Fruit fly (Drosophila melanogaster): ENCODE data around the gene Tgs1.

- TF ChIP-seq fkh (GFP tag; optimal IDR thresholded peaks at IDR 0.05) (no peak), CG6854 (GFP tag; optimal IDR thresholded peaks at IDR 0.05) (no peak), achi (GFP tag; optimal IDR thresholded peaks at IDR 0.05) (no peak), dsx (GFP tag; optimal IDR thresholded peaks at IDR 0.05; ENCODE audit: poor library complexity, severe bottlenecking) (no peak), OdsH (GFP tag; optimal IDR thresholded peaks at IDR 0.05) (no peak), fd59A (GFP tag; optimal IDR thresholded peaks at IDR 0.05) (no peak), CG31627 (GFP tag; optimal IDR thresholded peaks at IDR 0.05) (no peak)
Observed at dm6 chr3R:18261602-18262001, 6.3 kb downstream of the Tgs1 start.
